Fruit fly (Drosophila melanogaster) whole organism, embryonic: ENCODE measurements around the gene Eig71Ek.

Experiments
- CG10321 ChIP-seq: fragments of 200-800 bp; sonication (Bioruptor generic); IDR thresholded peaks from 2 replicates; pipeline ENCODE4 v1.3.6; 2022; ENCODE audit warnings: missing biosample characterization, missing genetic modification characterization
- CG10654 ChIP-seq: fragments of 200-800 bp; sonication (Bioruptor generic); optimal IDR thresholded peaks from 2 replicates; lab custom pipeline; 2016; ENCODE audit warnings: missing biosample characterization, missing genetic modification characterization
- CG12071 ChIP-seq: fragments of 200-800 bp; sonication (Bioruptor generic); optimal IDR thresholded peaks from 3 replicates; lab custom pipeline; 2018; ENCODE audit warnings: missing biosample characterization, mild to moderate bottlenecking, missing genetic modification characterization
- CG17912 ChIP-seq: fragments of 200-800 bp; sonication (Bioruptor generic); optimal IDR thresholded peaks from 2 replicates; lab custom pipeline; 2018; ENCODE audit warnings: missing biosample characterization, mild to moderate bottlenecking, missing genetic modification characterization
- CG18764 ChIP-seq: fragments of 200-800 bp; sonication (Bioruptor generic); optimal IDR thresholded peaks from 3 replicates; lab custom pipeline; 2016; ENCODE audit warnings: missing biosample characterization, missing genetic modification characterization
- CG2129 ChIP-seq: fragments of 200-800 bp; sonication (Bioruptor generic); IDR thresholded peaks from 2 replicates; pipeline ENCODE4 v1.3.6; 2022; ENCODE audit warnings: missing biosample characterization, missing genetic modification characterization; ENCODE audit not compliant: partially characterized antibody
- CG2678 ChIP-seq: fragments of 200-800 bp; sonication (Bioruptor generic); optimal IDR thresholded peaks from 3 replicates; lab custom pipeline; 2019; ENCODE audit warnings: missing biosample characterization, mild to moderate bottlenecking, missing genetic modification characterization, moderate library complexity
- CG2875 ChIP-seq: fragments of 200-800 bp; sonication (Bioruptor generic); optimal IDR thresholded peaks from 2 replicates; lab custom pipeline; 2017; ENCODE audit warnings: missing biosample characterization, mild to moderate bottlenecking, missing genetic modification characterization, missing genetic modification reagents
- CG7271 ChIP-seq: fragments of 200-800 bp; sonication (Bioruptor generic); optimal IDR thresholded peaks from 2 replicates; lab custom pipeline; 2018; ENCODE audit warnings: missing biosample characterization, mild to moderate bottlenecking, missing genetic modification characterization, moderate library complexity
- CG7928 ChIP-seq: fragments of 200-800 bp; sonication (Bioruptor generic); optimal IDR thresholded peaks from 2 replicates; lab custom pipeline; 2017; ENCODE audit warnings: missing biosample characterization, mild to moderate bottlenecking, missing genetic modification characterization
- CG7987 ChIP-seq: fragments of 200-800 bp; sonication (Bioruptor generic); optimal IDR thresholded peaks from 2 replicates; lab custom pipeline; 2018; ENCODE audit warnings: missing biosample characterization, mild to moderate bottlenecking, missing genetic modification characterization, moderate library complexity
- CG8359 ChIP-seq: fragments of 200-800 bp; sonication (Bioruptor generic); optimal IDR thresholded peaks from 2 replicates; lab custom pipeline; 2017; ENCODE audit warnings: missing biosample characterization, mild to moderate bottlenecking, missing genetic modification characterization, borderline replicate concordance
- CG9932 ChIP-seq: fragments of 200-800 bp; sonication (Bioruptor generic); IDR thresholded peaks from 2 replicates; pipeline ENCODE4 v1.3.6; 2022; ENCODE audit warnings: missing biosample characterization, missing genetic modification characterization
- Dad ChIP-seq: fragments of 200-800 bp; sonication (Bioruptor generic); optimal IDR thresholded peaks from 3 replicates; lab custom pipeline; 2016; ENCODE audit warnings: missing biosample characterization, missing genetic modification characterization
- Dfd ChIP-seq, 2 experiments: fragments of >200 bp; optimal IDR thresholded peaks; 2 replicates each; lab custom pipeline; 2017; ENCODE audit warnings: missing biosample characterization in 2 of 2, missing genetic modification characterization in 2 of 2
- Fer3 ChIP-seq: fragments of 200-800 bp; sonication (Bioruptor generic); optimal IDR thresholded peaks from 2 replicates; lab custom pipeline; 2018; ENCODE audit warnings: missing biosample characterization, mild to moderate bottlenecking, missing genetic modification characterization, moderate library complexity
- GATAe ChIP-seq: fragments of 200-800 bp; sonication (Bioruptor generic); conservative IDR thresholded peaks from 2 replicates; pipeline ENCODE4 v1.3.6; 2022; ENCODE audit warnings: missing biosample characterization, missing genetic modification characterization
- Myb ChIP-seq: fragments of 200-800 bp; sonication (Bioruptor generic); optimal IDR thresholded peaks from 2 replicates; lab custom pipeline; 2016; ENCODE audit warnings: missing biosample characterization, missing genetic modification characterization
- Opbp ChIP-seq: fragments of 200-800 bp; sonication (Bioruptor generic); IDR thresholded peaks from 3 replicates; pipeline ENCODE4 v1.3.6; 2022; ENCODE audit warnings: missing biosample characterization, missing genetic modification characterization; ENCODE audit not compliant: partially characterized antibody
- Ravus ChIP-seq: fragments of 200-800 bp; sonication (Bioruptor generic); IDR thresholded peaks from 2 replicates; pipeline ENCODE4 v1.3.6; 2022; ENCODE audit warnings: missing biosample characterization, missing genetic modification characterization
- Rfx ChIP-seq: fragments of 200-800 bp; sonication (Bioruptor generic); IDR thresholded peaks from 2 replicates; pipeline ENCODE4 v1.3.6; 2022; ENCODE audit warnings: missing biosample characterization, missing genetic modification characterization
- Rx ChIP-seq: fragments of 200-800 bp; sonication (Bioruptor generic); IDR thresholded peaks from 2 replicates; pipeline ENCODE4 v1.3.6; 2022; ENCODE audit warnings: missing biosample characterization, missing genetic modification characterization
- Vsx1 ChIP-seq: fragments of 200-800 bp; sonication (Bioruptor generic); optimal IDR thresholded peaks from 2 replicates; lab custom pipeline; 2017; ENCODE audit warnings: missing biosample characterization, mild to moderate bottlenecking, missing genetic modification characterization, missing genetic modification reagents
- abd-A ChIP-seq: fragments of 200-800 bp; sonication (Bioruptor generic); optimal IDR thresholded peaks from 3 replicates; lab custom pipeline; 2019; ENCODE audit warnings: missing biosample characterization, mild to moderate bottlenecking, missing genetic modification characterization, moderate library complexity
- ac ChIP-seq: fragments of 200-800 bp; sonication (Bioruptor generic); optimal IDR thresholded peaks from 3 replicates; lab custom pipeline; 2017; ENCODE audit warnings: missing biosample characterization, mild to moderate bottlenecking, missing genetic modification characterization
- ara ChIP-seq: fragments of 200-800 bp; sonication (Bioruptor generic); IDR thresholded peaks from 2 replicates; pipeline ENCODE4 v1.3.6; 2022; ENCODE audit warnings: missing biosample characterization, missing genetic modification characterization
- cad ChIP-seq: fragments of >200 bp; optimal IDR thresholded peaks from 2 replicates; lab custom pipeline; 2017; ENCODE audit warnings: missing biosample characterization, missing genetic modification characterization
- crol ChIP-seq: fragments of 200-800 bp; sonication (Bioruptor generic); IDR thresholded peaks from 2 replicates; pipeline ENCODE4 v1.3.6; 2022; ENCODE audit warnings: missing biosample characterization, missing genetic modification characterization
- da ChIP-seq: fragments of 200-800 bp; sonication (Bioruptor generic); optimal IDR thresholded peaks from 2 replicates; lab custom pipeline; 2016; ENCODE audit warnings: missing biosample characterization, missing genetic modification characterization
- exex ChIP-seq: fragments of 200-800 bp; sonication (Bioruptor generic); optimal IDR thresholded peaks from 4 replicates; lab custom pipeline; 2018; ENCODE audit warnings: missing biosample characterization, mild to moderate bottlenecking, missing genetic modification characterization, moderate library complexity
- gem ChIP-seq: fragments of 200-800 bp; sonication (Bioruptor generic); optimal IDR thresholded peaks from 2 replicates; lab custom pipeline; 2019; ENCODE audit warnings: missing biosample characterization, mild to moderate bottlenecking, missing genetic modification characterization, moderate library complexity
- grn ChIP-seq: fragments of 200-800 bp; sonication (Bioruptor generic); optimal IDR thresholded peaks from 3 replicates; lab custom pipeline; 2017; ENCODE audit warnings: missing biosample characterization, missing genetic modification characterization
- gsb-n ChIP-seq: fragments of 200-800 bp; sonication (Bioruptor generic); optimal IDR thresholded peaks from 3 replicates; lab custom pipeline; 2018; ENCODE audit warnings: missing biosample characterization, mild to moderate bottlenecking, missing genetic modification characterization
- ken ChIP-seq: fragments of 200-800 bp; sonication (Bioruptor generic); IDR thresholded peaks from 3 replicates; pipeline ENCODE4 v1.3.6; 2022; ENCODE audit warnings: missing biosample characterization, missing genetic modification characterization
- lmd ChIP-seq: fragments of 200-800 bp; sonication (Bioruptor generic); IDR thresholded peaks from 2 replicates; pipeline ENCODE4 v1.3.6; 2022; ENCODE audit warnings: missing biosample characterization, missing genetic modification characterization
- mam ChIP-seq: fragments of 200-800 bp; sonication (Bioruptor generic); optimal IDR thresholded peaks from 3 replicates; lab custom pipeline; 2016; ENCODE audit warnings: missing biosample characterization, missing genetic modification characterization
- mirr ChIP-seq: fragments of 200-800 bp; sonication (Bioruptor generic); optimal IDR thresholded peaks from 3 replicates; lab custom pipeline; 2018; ENCODE audit warnings: missing biosample characterization, mild to moderate bottlenecking, missing genetic modification characterization
- nau ChIP-seq: fragments of 200-800 bp; sonication (Bioruptor generic); optimal IDR thresholded peaks from 3 replicates; lab custom pipeline; 2017; ENCODE audit warnings: missing biosample characterization, mild to moderate bottlenecking, missing genetic modification characterization, missing genetic modification reagents
- row ChIP-seq: fragments of 200-800 bp; sonication (Bioruptor generic); IDR thresholded peaks from 3 replicates; pipeline ENCODE4 v1.3.6; 2022; ENCODE audit warnings: missing biosample characterization, missing genetic modification characterization
- sens ChIP-seq: fragments of 200-800 bp; sonication (Bioruptor generic); peaks from one replicate; lab custom pipeline; 2016; ENCODE audit warnings: missing biosample characterization, missing genetic modification characterization
- sug ChIP-seq: fragments of 200-800 bp; optimal IDR thresholded peaks from 2 replicates; lab custom pipeline; 2019; ENCODE audit warnings: missing biosample characterization, mild to moderate bottlenecking, missing genetic modification characterization, moderate library complexity
- zen ChIP-seq: fragments of 200-800 bp; sonication (Bioruptor generic); optimal IDR thresholded peaks from 3 replicates; lab custom pipeline; 2018; ENCODE audit warnings: missing biosample characterization, mild to moderate bottlenecking, missing genetic modification characterization, moderate library complexity

Gene Eig71Ek

dm6 chr3L:15690711-15691591 lies 29.9 kb downstream of the Eig71Ek start (continued):
- TF ChIP-seq row (GFP tag; lab: Robert Waterston, UW), result peak; percentile 55
- no peak for TF ChIP-seq crol (GFP tag; lab: Robert Waterston, UW)
- TF ChIP-seq mam (GFP tag; lab: Kevin White, UChicago), result no peak
- TF ChIP-seq CG2875 (GFP tag; lab: Kevin White, UChicago), result peak; percentile 32

dm6 chr3L:15691968-15692367 lies 30.9 kb downstream of the Eig71Ek start, which contains the start of gene CG34451:
CG34451 (minus strand) TSS chr3L:15692068.
- TF ChIP-seq sens (GFP tag; lab: Kevin White, UChicago), result peak; percentile 11
- TF ChIP-seq CG18764 (GFP tag; lab: Kevin White, UChicago), result no peak
- 0 out of 3 replicates have a peak, but pooled peaks have one; percentile 6 for TF ChIP-seq row (GFP tag; lab: Robert Waterston, UW)
- no peak for TF ChIP-seq grn
- no peak for TF ChIP-seq Myb

DNA sequence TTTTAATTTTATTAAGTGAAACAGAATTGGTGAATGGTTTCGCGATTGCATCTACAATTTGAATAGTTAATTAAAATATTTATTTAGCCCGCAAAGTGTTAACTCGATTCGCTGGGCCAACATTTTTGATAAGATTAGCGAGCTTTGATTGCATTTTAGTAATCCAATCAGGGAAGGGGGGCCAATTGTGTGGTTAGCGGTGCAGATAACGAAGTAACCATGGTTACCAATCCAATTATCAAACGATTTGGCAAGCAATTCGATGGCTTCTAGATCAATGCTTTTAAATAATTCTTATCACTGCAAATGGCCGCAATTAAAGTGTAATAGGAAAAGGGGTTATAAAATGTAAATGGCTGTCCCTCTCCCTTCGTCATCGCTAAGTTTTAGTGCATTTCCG lies 31.3 kb downstream of the Eig71Ek start:
- TF ChIP-seq sug (tag; lab: Kevin White, UChicago), result peak; percentile 35
- peak; percentile 89 for TF ChIP-seq mirr (GFP tag; lab: Kevin White, UChicago)
- no peak for TF ChIP-seq CG10654 (GFP tag; lab: Kevin White, UChicago)
- 0 out of 2 replicates have a peak, but pooled peaks have one; percentile 33 for TF ChIP-seq GATAe (GFP tag; lab: Robert Waterston, UW)
- peak; percentile 54; the same call in 1 of the 2 replicates for TF ChIP-seq Rfx (GFP tag; lab: Robert Waterston, UW)
- TF ChIP-seq Vsx1 (GFP tag; lab: Kevin White, UChicago), result peak; percentile 34
- peak; percentile 97 for TF ChIP-seq exex (tag; lab: Kevin White, UChicago)
- TF ChIP-seq Opbp, result no peak
- TF ChIP-seq, all 482 proteins: peak for 6

DNA sequence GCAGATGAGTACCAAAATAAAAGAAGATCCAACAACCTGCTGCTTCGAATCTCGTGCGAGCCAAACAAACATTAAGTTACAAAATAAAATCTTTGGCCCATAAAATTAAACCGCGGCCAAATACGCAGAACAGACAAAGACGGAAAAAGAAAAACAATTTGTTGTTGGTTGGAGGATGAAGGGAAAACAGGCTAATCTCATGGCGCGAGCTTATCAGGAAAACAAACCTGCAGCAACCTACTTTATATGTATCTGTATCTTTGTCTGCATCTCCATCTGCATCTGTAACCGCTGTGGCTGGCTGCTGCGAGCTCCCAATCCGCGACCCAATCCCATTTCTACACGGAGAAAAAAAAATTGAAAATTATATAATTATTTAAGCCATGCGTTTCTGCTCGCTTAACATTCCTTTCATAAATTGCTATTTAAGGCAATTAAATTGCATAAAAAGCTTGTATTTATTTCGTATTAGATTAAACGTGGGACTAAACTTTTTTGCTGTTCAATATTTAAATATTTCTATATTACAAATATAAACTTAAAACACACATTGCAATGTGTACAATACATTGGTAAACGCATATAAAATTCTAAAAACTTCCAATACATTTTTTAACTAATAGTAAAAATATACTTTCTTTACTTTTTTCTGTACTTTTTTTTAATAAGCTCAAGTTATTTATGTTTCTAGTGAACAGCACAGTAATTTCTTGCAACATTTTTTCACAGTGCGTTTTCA lies 31.9 kb downstream of the Eig71Ek start:
- no peak for TF ChIP-seq ken (GFP tag; lab: Robert Waterston, UW)
- TF ChIP-seq CG17912 (GFP tag; lab: Kevin White, UChicago), result no peak
- TF ChIP-seq Dad (GFP tag; lab: Kevin White, UChicago), result no peak
- no peak for TF ChIP-seq CG12071 (GFP tag; lab: Kevin White, UChicago)
- no peak for TF ChIP-seq CG7271 (tag; lab: Kevin White, UChicago)
- no peak for TF ChIP-seq Myb
- no peak for TF ChIP-seq Ravus
- TF ChIP-seq CG7987 (GFP tag; lab: Kevin White, UChicago), result no peak
- peak; percentile 56 for TF ChIP-seq CG2678
- peak; percentile 46 for TF ChIP-seq abd-A (tag; lab: Kevin White, UChicago)
- TF ChIP-seq CG10321 (GFP tag; lab: Robert Waterston, UW), result no peak
- TF ChIP-seq CG2129 (GFP tag; lab: Robert Waterston, UW), result no peak
- no peak for TF ChIP-seq Dfd (GFP tag; optimal IDR thresholded peaks at IDR 0.05; lab: Kevin White, UChicago)
- no peak; the same call in 1 of the 2 replicates for TF ChIP-seq lmd
- TF ChIP-seq CG2875 (GFP tag; lab: Kevin White, UChicago), result no peak
- TF ChIP-seq Rx (GFP tag; lab: Robert Waterston, UW), result peak; percentile 12; the same call in 1 of the 2 replicates
- no peak for TF ChIP-seq zen
- TF ChIP-seq CG8359 (GFP tag; lab: Kevin White, UChicago), result peak; percentile 50
- TF ChIP-seq ara (GFP tag; lab: Robert Waterston, UW), result no peak
- TF ChIP-seq da (GFP tag; lab: Kevin White, UChicago), result no peak
- no peak for TF ChIP-seq GATAe (GFP tag; lab: Robert Waterston, UW)
- TF ChIP-seq CG9932 (GFP tag; lab: Robert Waterston, UW), result no peak
- no peak for TF ChIP-seq cad (GFP tag; lab: Kevin White, UChicago)
- TF ChIP-seq Fer3 (tag; lab: Kevin White, UChicago), result no peak
- no peak for TF ChIP-seq ac (GFP tag; lab: Kevin White, UChicago)
- no peak for TF ChIP-seq nau
- peak; percentile 13 for TF ChIP-seq gsb-n (tag; lab: Kevin White, UChicago)
- no peak for TF ChIP-seq CG7928 (GFP tag; lab: Kevin White, UChicago)
- TF ChIP-seq gem, result peak; percentile 64
